Fruit fly (Drosophila melanogaster) S2 (cell line): ENCODE measurements around the gene CG32241.

Source experiments
- CG8478 ChIP-seq: fragments of >200 bp; optimal IDR thresholded peaks from 2 replicates; lab custom pipeline; 2018
- CTCF ChIP-seq, 2 experiments: fragments of >200 bp; optimal IDR thresholded peaks; 2 replicates each; lab custom pipeline; 2018

- TF ChIP-seq CTCF (optimal IDR thresholded peaks at IDR 0.05; lab: Kevin White, UChicago) (no peak), CG8478 (no peak)
Observed at dm6 chr3L:4474946-4475470, 8.6 kb upstream of the CG32241 start.
